Fruit fly (Drosophila melanogaster): Measurements from ENCODE around the gene Bdbt.

Bdbt gene

dm6 chr3R:21118784-21119183, at the start of gene Bdbt (continued):
- TF ChIP-seq danr (GFP tag; IDR thresholded peaks at IDR 0.05) (no peak), CG11696 (GFP tag; IDR thresholded peaks at IDR 0.05) (no peak), hbn (GFP tag; IDR thresholded peaks at IDR 0.05; ENCODE audit: partially characterized antibody) (0 out of 2 replicates have a peak, but pooled peaks have one; percentile 22), Hmr (GFP tag; optimal IDR thresholded peaks at IDR 0.05) (no peak), CG9215 (GFP tag; IDR thresholded peaks at IDR 0.05) (no peak), otp (GFP tag; IDR thresholded peaks at IDR 0.05) (peak; percentile 29; the same call in 1 of the 3 replicates), vvl (GFP tag; IDR thresholded peaks at IDR 0.05) (no peak), bab2 (GFP tag; optimal IDR thresholded peaks at IDR 0.05) (no peak), CG7745 (tag; optimal IDR thresholded peaks at IDR 0.05) (no peak), CG9932 (GFP tag; IDR thresholded peaks at IDR 0.05) (peak; percentile 52), dmrt99B (tag; optimal IDR thresholded peaks at IDR 0.05) (no peak), Doc3 (GFP tag; IDR thresholded peaks at IDR 0.05; ENCODE audit: partially characterized antibody) (no peak), GATAe (GFP tag; conservative IDR thresholded peaks at IDR 0.05) (no peak), lbe (GFP tag; optimal IDR thresholded peaks at IDR 0.05) (no peak), Ravus (GFP tag; IDR thresholded peaks at IDR 0.05) (no peak), B-H1 (GFP tag; IDR thresholded peaks at IDR 0.05) (0 out of 3 replicates have a peak, but pooled peaks have one; percentile 20), ham (GFP tag; IDR thresholded peaks at IDR 0.05) (no peak), Hr78 (GFP tag; optimal IDR thresholded peaks at IDR 0.05) (no peak), CG14667 (GFP tag; IDR thresholded peaks at IDR 0.05) (no peak), CG10366 (GFP tag; IDR thresholded peaks at IDR 0.05) (no peak; the same call in 1 of the 2 replicates), Blimp-1 (GFP tag; optimal IDR thresholded peaks at IDR 0.05) (no peak), Nf-YB (GFP tag; optimal IDR thresholded peaks at IDR 0.05) (no peak), Adf1 (GFP tag; IDR thresholded peaks at IDR 0.05) (no peak), Spps (tag; optimal IDR thresholded peaks at IDR 0.05) (no peak), zfh2 (GFP tag; optimal IDR thresholded peaks at IDR 0.05) (peak; percentile 62), CG31441 (GFP tag; IDR thresholded peaks at IDR 0.05) (no peak), CG33557 (GFP tag; optimal IDR thresholded peaks at IDR 0.05) (no peak), CG7928 (GFP tag; optimal IDR thresholded peaks at IDR 0.05) (no peak), CG34224 (GFP tag; IDR thresholded peaks at IDR 0.05; ENCODE audit: partially characterized antibody) (peak; percentile 74), CG4854 (GFP tag; optimal IDR thresholded peaks at IDR 0.05) (no peak), Six4 (GFP tag; optimal IDR thresholded peaks at IDR 0.05) (no peak), B-H2 (GFP tag; optimal IDR thresholded peaks at IDR 0.05) (no peak), Oaz (GFP tag; IDR thresholded peaks at IDR 0.05) (no peak), Usf (GFP tag; optimal IDR thresholded peaks at IDR 0.05) (no peak), ssp (GFP tag; IDR thresholded peaks at IDR 0.05) (peak; percentile 95), Atf-2 (GFP tag; optimal IDR thresholded peaks at IDR 0.05) (no peak), CG14710 (tag; optimal IDR thresholded peaks at IDR 0.05) (peak; percentile 10), CG12769 (tag; optimal IDR thresholded peaks at IDR 0.05) (no peak), CG2202 (tag; optimal IDR thresholded peaks at IDR 0.05) (no peak), dati (GFP tag; IDR thresholded peaks at IDR 0.05) (no peak), odd (GFP tag; optimal IDR thresholded peaks at IDR 0.05) (no peak), CG6683 (GFP tag; optimal IDR thresholded peaks at IDR 0.05) (no peak), CG9797 (GFP tag; optimal IDR thresholded peaks at IDR 0.05) (peak; percentile 34), CG3847 (GFP tag; IDR thresholded peaks at IDR 0.05) (peak; percentile 52), MESR4 (GFP tag; optimal IDR thresholded peaks at IDR 0.05) (peak; percentile 5), Fer1 (GFP tag; optimal IDR thresholded peaks at IDR 0.05) (no peak), YL-1 (GFP tag; optimal IDR thresholded peaks at IDR 0.05) (no peak), CG15011 (GFP tag; optimal IDR thresholded peaks at IDR 0.05) (no peak), CG10959 (GFP tag; IDR thresholded peaks at IDR 0.05) (no peak), hb (GFP tag; IDR thresholded peaks at IDR 0.05; ENCODE audit: partially characterized antibody) (peak; percentile 89), org-1 (GFP tag; optimal IDR thresholded peaks at IDR 0.05) (no peak)
